Worm (Caenorhabditis elegans) whole organism, mixed stage, embryonic: ENCODE measurements around the gene elc-2.
"Not testable (repeated sequence)": the region's sequence is repeated elsewhere in the genome, so short reads cannot be mapped to it uniquely, and the experiment has no call there.

ENCODE experiments used
- bed-3 ChIP-seq: fragments of 200-800 bp; sonication (Bioruptor generic); optimal IDR thresholded peaks from 3 replicates; lab custom pipeline; 2018; ENCODE audit warnings: mild to moderate bottlenecking, missing genetic modification characterization, moderate library complexity, missing compliant biosample characterization
- ceh-39 ChIP-seq: fragments of 150-350 bp; optimal IDR thresholded peaks from 2 replicates; lab custom pipeline; 2014; ENCODE audit warnings: missing biosample characterization, missing genetic modification characterization
- ceh-83 ChIP-seq: fragments of 200-800 bp; sonication (Bioruptor generic); optimal IDR thresholded peaks from 2 replicates; lab custom pipeline; 2018; ENCODE audit warnings: mild to moderate bottlenecking, missing genetic modification characterization, missing compliant biosample characterization
- ces-1 ChIP-seq: fragments of 150-350 bp; optimal IDR thresholded peaks from 2 replicates; lab custom pipeline; 2014; ENCODE audit warnings: missing biosample characterization, missing genetic modification reagents, missing genetic modification characterization
- cnd-1 ChIP-seq: fragments of 200-800 bp; sonication (Bioruptor generic); optimal IDR thresholded peaks from 2 replicates; lab custom pipeline; 2018; ENCODE audit warnings: mild to moderate bottlenecking, missing genetic modification characterization, missing compliant biosample characterization
- elt-3 ChIP-seq: fragments of 150-350 bp; optimal IDR thresholded peaks from 2 replicates; lab custom pipeline; 2014; ENCODE audit warnings: missing biosample characterization, missing genetic modification characterization
- flh-1 ChIP-seq: fragments of 200-800 bp; sonication (Bioruptor generic); optimal IDR thresholded peaks from 2 replicates; lab custom pipeline; 2018; ENCODE audit warnings: mild to moderate bottlenecking, missing genetic modification characterization, moderate library complexity, missing compliant biosample characterization
- ham-2 ChIP-seq: fragments of 200-800 bp; sonication (Bioruptor generic); optimal IDR thresholded peaks from 2 replicates; lab custom pipeline; 2018; ENCODE audit warnings: mild to moderate bottlenecking, missing genetic modification characterization, missing compliant biosample characterization
- lin-32 ChIP-seq: fragments of 200-800 bp; sonication (Bioruptor generic); optimal IDR thresholded peaks from 2 replicates; lab custom pipeline; 2018; ENCODE audit warnings: mild to moderate bottlenecking, missing genetic modification characterization, missing compliant biosample characterization
- lsy-2 ChIP-seq: fragments of 150-350 bp; optimal IDR thresholded peaks from 2 replicates; lab custom pipeline; 2014; ENCODE audit warnings: missing biosample characterization, missing genetic modification characterization
- mab-5 ChIP-seq: fragments of 150-350 bp; optimal IDR thresholded peaks from 2 replicates; lab custom pipeline; 2014; ENCODE audit warnings: missing biosample characterization, missing genetic modification characterization
- mep-1 ChIP-seq: fragments of 150-350 bp; optimal IDR thresholded peaks from 2 replicates; lab custom pipeline; 2017; ENCODE audit warnings: missing biosample characterization, missing genetic modification reagents, missing genetic modification characterization, inconsistent platforms
- mls-2 ChIP-seq: sonication (generic microtip); optimal IDR thresholded peaks from 2 replicates; lab custom pipeline; 2016; ENCODE audit warnings: mild to moderate bottlenecking, missing genetic modification characterization, moderate library complexity, missing compliant biosample characterization
- nhr-12 ChIP-seq: fragments of 150-350 bp; optimal IDR thresholded peaks from 2 replicates; lab custom pipeline; 2014; ENCODE audit warnings: missing biosample characterization, missing genetic modification characterization
- nhr-237 ChIP-seq: fragments of 150-350 bp; optimal IDR thresholded peaks from 2 replicates; lab custom pipeline; 2014; ENCODE audit warnings: missing biosample characterization, missing genetic modification characterization
- nhr-28 ChIP-seq: fragments of 150-350 bp; optimal IDR thresholded peaks from 2 replicates; lab custom pipeline; 2014; ENCODE audit warnings: missing biosample characterization, missing genetic modification characterization
- nhr-76 ChIP-seq: sonication (generic microtip); optimal IDR thresholded peaks from 2 replicates; lab custom pipeline; 2017; ENCODE audit warnings: missing biosample characterization, missing genetic modification characterization
- pha-4 ChIP-seq: fragments of 150-350 bp; optimal IDR thresholded peaks from 2 replicates; lab custom pipeline; 2018; ENCODE audit warnings: missing biosample characterization, missing genetic modification reagents, missing genetic modification characterization
- sem-2 ChIP-seq: fragments of 200-800 bp; sonication (Bioruptor generic); optimal IDR thresholded peaks from 2 replicates; lab custom pipeline; 2018; ENCODE audit warnings: mild to moderate bottlenecking, missing genetic modification characterization, missing compliant biosample characterization
- snpc-4 ChIP-seq: fragments of 150-350 bp; optimal IDR thresholded peaks from 2 replicates; lab custom pipeline; 2014; ENCODE audit warnings: missing biosample characterization, missing genetic modification characterization
- sptf-1 ChIP-seq: sonication (generic microtip); optimal IDR thresholded peaks from 2 replicates; lab custom pipeline; 2017; ENCODE audit warnings: mild to moderate bottlenecking, missing genetic modification characterization, moderate library complexity, missing compliant biosample characterization
- tbx-8 ChIP-seq: fragments of 200-800 bp; sonication (Bioruptor generic); optimal IDR thresholded peaks from 2 replicates; lab custom pipeline; 2018; ENCODE audit warnings: mild to moderate bottlenecking, missing genetic modification characterization, moderate library complexity, missing compliant biosample characterization
- unc-120 ChIP-seq: sonication (generic microtip); optimal IDR thresholded peaks from 2 replicates; lab custom pipeline; 2017; ENCODE audit warnings: missing genetic modification characterization, missing compliant biosample characterization; ENCODE audit not compliant: poor library complexity, severe bottlenecking
- unc-39 ChIP-seq: fragments of 150-350 bp; optimal IDR thresholded peaks from 2 replicates; lab custom pipeline; 2014; ENCODE audit warnings: missing biosample characterization, missing genetic modification characterization
- unc-62 ChIP-seq: fragments of 150-350 bp; optimal IDR thresholded peaks from 2 replicates; lab custom pipeline; 2014; ENCODE audit warnings: missing biosample characterization, missing genetic modification reagents, missing genetic modification characterization
- zip-8 ChIP-seq: fragments of 150-350 bp; optimal IDR thresholded peaks from 2 replicates; lab custom pipeline; 2014; ENCODE audit warnings: missing biosample characterization, missing genetic modification characterization
- ztf-11 ChIP-seq: fragments of 150-350 bp; optimal IDR thresholded peaks from 2 replicates; lab custom pipeline; 2014; ENCODE audit warnings: missing biosample characterization, missing genetic modification characterization

elc-2 gene

ce11 chrX:1786607-1787006 is 8.7 kb upstream of the elc-2 start, which contains the start of gene arg-1:
Gene arg-1 (plus strand): TSS chrX:1786907.
- TF ChIP-seq ceh-39: no peak
- TF ChIP-seq ztf-11 (tag; lab: Kevin White, UChicago): no peak
- no peak for TF ChIP-seq lin-32 (GFP tag; lab: Kevin White, UChicago)
- no peak for TF ChIP-seq unc-39 (tag; lab: Kevin White, UChicago)
- TF ChIP-seq pha-4 (tag; lab: Kevin White, UChicago): no peak
- TF ChIP-seq nhr-12: no peak
- no peak for TF ChIP-seq unc-62 (GFP tag; lab: Kevin White, UChicago)
- TF ChIP-seq mep-1: no peak
- TF ChIP-seq sptf-1 (tag; lab: Kevin White, UChicago): no peak
- TF ChIP-seq ceh-83 (GFP tag; lab: Kevin White, UChicago): no peak
- TF ChIP-seq snpc-4 (tag; lab: Kevin White, UChicago): no peak
- TF ChIP-seq mls-2: no peak
- TF ChIP-seq flh-1 (GFP tag; lab: Kevin White, UChicago): no peak

ce11 chrX:1785692-1786091 is 7.8 kb upstream of the elc-2 start:
- TF ChIP-seq nhr-28 (tag; lab: Kevin White, UChicago) (no peak), ceh-83 (GFP tag; lab: Kevin White, UChicago) (no peak), pha-4 (tag; lab: Kevin White, UChicago) (no peak), cnd-1 (tag; lab: Kevin White, UChicago) (no peak), mep-1 (no peak), lsy-2 (tag; lab: Kevin White, UChicago) (no peak), bed-3 (GFP tag; lab: Kevin White, UChicago) (no peak), nhr-12 (no peak), unc-120 (tag; lab: Kevin White, UChicago) (no peak), nhr-76 (tag; lab: Kevin White, UChicago) (no peak), ces-1 (GFP tag; lab: Kevin White, UChicago) (no peak), sem-2 (GFP tag; lab: Kevin White, UChicago) (no peak), mab-5 (tag; lab: Kevin White, UChicago) (no peak), unc-39 (tag; lab: Kevin White, UChicago) (no peak), sptf-1 (tag; lab: Kevin White, UChicago) (no peak)
- TF ChIP-seq, all 35 proteins: peak for 0

ce11 chrX:1769636-1770035 is 8.3 kb downstream of the elc-2 start:
- TF ChIP-seq sem-2 (GFP tag; lab: Kevin White, UChicago) (no peak), nhr-237 (tag; lab: Kevin White, UChicago) (no peak), ham-2 (no peak), zip-8 (no peak), unc-62 (GFP tag; lab: Kevin White, UChicago) (no peak), elt-3 (tag; lab: Kevin White, UChicago) (no peak), ces-1 (GFP tag; lab: Kevin White, UChicago) (no peak)

- TF ChIP-seq nhr-28 (tag; lab: Kevin White, UChicago); unc-120 (tag; lab: Kevin White, UChicago); unc-62 (GFP tag; lab: Kevin White, UChicago): not testable (repeated sequence)
Measured at ce11 chrX:1748476-1748875, 29.4 kb downstream of the elc-2 start, which contains the start of gene Y75D11A.6. Gene Y75D11A.6 (minus strand): TSS chrX:1748576.

- not testable (repeated sequence) for TF ChIP-seq bed-3 (GFP tag; lab: Kevin White, UChicago); snpc-4 (tag; lab: Kevin White, UChicago); tbx-8 (GFP tag; lab: Kevin White, UChicago)
Measured at ce11 chrX:1746117-1746516, 31.8 kb downstream of the elc-2 start, which contains the start of gene Y75D11A.3. Gene Y75D11A.3 (minus strand): TSS chrX:1746217.

- not testable (repeated sequence) for TF ChIP-seq nhr-76 (tag; lab: Kevin White, UChicago); tbx-8 (GFP tag; lab: Kevin White, UChicago); mab-5 (tag; lab: Kevin White, UChicago)
Measured at ce11 chrX:1742530-1742929, 35.4 kb downstream of the elc-2 start, which contains the start of gene Y75D11A.2. Gene Y75D11A.2 (plus strand): TSS chrX:1742830.
